Fruit fly (Drosophila melanogaster) S2 (cell line): ENCODE measurements around the gene CG15332.

Source experiments
- CG8478 ChIP-seq: fragments of >200 bp; optimal IDR thresholded peaks from 2 replicates; lab custom pipeline; 2018
- CTCF ChIP-seq, 2 experiments: fragments of >200 bp; optimal IDR thresholded peaks; 2 replicates each; lab custom pipeline; 2018

CG15332 gene

DNA sequence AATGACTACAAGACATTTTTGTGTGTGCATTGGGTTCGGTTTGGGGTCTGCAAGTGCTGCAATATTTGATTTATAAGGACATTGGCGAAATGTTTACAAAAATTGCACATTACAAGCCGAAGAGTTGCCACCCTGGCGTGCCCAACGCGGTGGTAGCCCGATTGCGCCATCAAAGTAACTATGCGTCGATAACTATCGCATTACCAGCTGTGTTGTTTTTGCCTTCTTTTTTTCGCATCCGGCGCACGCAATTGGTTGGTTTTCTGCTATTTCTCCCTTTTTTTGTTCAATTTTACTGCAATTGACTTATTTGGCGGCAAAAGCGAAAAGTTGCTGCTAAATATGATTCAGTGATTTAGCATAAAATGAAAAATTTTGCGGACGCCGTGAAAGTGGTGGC is 21.1 kb downstream of the CG15332 start, which contains the start of gene RpS14b:
Gene RpS14b (plus strand): TSS at position 220 of the 400 bp plus-strand sequence.
- TF ChIP-seq CTCF (optimal IDR thresholded peaks at IDR 0.05; lab: Kevin White, UChicago) (peak in 1 of 2 experiments; percentile 15), CG8478 (lab: Kevin White, UChicago) (no peak)

DNA sequence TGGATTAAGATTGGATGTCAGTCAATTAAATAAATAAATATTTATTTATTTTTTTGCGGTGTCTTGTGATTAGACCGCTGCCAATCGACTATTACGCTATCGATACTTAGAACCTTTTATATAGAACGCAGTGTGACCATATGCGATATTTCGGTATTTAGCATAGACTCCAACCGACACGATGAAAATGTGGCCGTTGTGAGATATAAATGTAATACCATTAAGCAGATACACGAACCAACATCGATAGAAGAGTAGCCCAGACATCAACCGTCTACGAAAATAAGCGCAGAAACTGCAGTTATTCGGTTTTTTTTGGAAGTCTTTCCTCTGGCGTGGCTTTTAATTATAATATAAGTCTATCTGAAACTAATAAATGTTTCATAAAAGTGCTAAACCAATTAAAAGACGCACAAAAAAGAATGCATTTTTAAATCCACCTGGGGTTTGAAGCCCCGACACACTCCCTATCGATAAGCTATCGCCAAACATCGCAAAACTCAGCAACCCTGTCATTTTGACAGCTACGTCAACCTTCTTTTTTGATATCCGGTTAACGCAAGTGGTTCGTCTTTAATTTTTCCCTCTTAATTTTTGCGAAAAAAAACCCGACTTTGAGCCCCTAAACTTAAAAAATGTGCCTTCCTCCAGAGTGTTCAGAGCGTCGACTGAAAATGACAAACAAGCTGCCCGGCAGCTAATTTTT is 22.4 kb downstream of the CG15332 start, which contains the start of the genes Dhdds and RpS14a:
Gene Dhdds (minus strand): TSS at position 142 of the 706 bp plus-strand sequence.
Gene RpS14a (plus strand): TSS at position 533 of the 706 bp plus-strand sequence.
- TF ChIP-seq CG8478 (lab: Kevin White, UChicago) (no peak), CTCF (optimal IDR thresholded peaks at IDR 0.05; lab: Kevin White, UChicago) (peak in 1 of 2 experiments; percentile 34)

DNA sequence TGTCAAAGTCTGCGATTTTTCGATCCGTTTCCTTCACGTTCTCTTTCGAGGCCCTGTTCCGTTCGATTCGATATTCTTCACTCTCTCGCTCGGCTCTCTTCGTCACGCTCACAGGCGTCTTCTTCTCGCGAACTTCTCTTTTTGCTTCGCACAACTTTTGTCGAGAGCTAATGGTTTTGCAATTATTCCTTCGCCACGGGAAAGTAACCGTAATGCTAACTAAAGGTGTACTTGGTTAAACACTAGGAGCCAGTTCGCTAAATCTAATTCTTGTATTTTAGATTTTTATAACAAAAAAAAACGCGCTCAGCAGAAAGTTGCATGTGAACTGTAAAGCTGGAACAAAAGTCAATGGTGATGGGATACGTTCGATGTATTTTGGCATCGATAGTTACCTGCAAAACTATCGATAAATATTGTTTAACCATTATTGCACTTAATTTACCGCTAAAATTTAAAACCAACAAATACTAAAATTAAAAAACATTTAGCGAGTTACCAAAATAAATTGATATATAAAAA is 24.7 kb downstream of the CG15332 start, which contains the start of gene mahe:
Gene mahe (minus strand): TSS at position 355 of the 522 bp plus-strand sequence.
- TF ChIP-seq CG8478 (lab: Kevin White, UChicago), result no peak
- TF ChIP-seq CTCF (optimal IDR thresholded peaks at IDR 0.05; lab: Kevin White, UChicago), result no peak

DNA sequence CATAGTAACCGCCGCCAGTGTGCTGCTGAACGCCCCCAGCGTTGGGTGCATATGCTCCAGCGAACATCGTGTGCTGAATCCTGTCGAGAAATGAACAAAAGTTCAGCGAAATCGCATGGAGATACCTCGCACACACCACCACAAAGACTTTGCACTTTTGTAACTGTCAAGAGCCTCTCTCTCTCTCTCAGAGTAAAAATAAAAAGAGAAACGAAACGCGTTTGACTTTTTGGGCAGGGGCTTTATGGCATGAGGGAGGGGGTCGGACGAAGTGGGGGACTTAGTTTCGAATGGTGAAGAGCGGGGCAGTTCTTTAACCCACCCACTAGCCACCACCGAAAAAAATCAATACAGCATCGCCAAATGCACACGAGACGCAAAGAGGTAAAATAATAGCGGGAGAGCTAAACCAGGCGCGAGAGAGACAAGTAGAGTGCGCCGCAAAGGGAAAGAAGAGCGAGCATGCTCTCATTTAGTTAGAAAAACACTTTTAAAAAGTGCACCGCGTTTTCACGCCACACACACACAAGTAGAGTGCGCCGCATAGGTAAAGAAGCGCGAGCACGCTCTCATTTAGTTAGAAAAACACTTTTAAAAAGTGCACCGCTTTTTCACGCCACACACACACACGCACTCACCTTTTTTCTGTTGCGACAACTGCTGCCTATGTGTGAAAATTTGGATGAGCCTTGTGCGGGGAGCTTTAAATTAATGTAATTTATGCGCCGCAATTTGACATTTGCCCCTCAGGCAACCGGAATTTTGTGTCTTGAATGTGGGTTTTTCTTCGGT is 25.4 kb downstream of the CG15332 start:
- TF ChIP-seq CG8478 (lab: Kevin White, UChicago), result no peak
- TF ChIP-seq CTCF (optimal IDR thresholded peaks at IDR 0.05; lab: Kevin White, UChicago), result no peak

DNA sequence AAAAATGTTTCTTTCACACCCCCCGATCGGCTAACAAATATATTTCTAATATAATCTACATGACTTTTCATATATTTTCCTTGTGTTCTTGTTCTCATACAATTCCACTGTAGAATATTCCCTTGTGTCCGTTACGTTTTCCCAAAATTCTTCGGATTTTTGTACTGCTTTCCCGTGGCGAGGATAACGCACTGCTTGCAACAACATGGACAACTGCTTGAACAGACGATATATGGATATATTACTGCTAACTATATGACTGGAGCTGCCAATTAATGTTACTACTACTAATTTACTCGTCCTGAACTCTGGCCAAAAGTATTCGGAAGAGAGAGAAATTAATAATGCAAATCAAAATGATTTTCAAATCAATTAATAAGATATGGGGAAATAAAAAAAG is 30.9 kb downstream of the CG15332 start:
- no peak for TF ChIP-seq CG8478 (lab: Kevin White, UChicago)
- no peak for TF ChIP-seq CTCF (optimal IDR thresholded peaks at IDR 0.05; lab: Kevin White, UChicago)

DNA sequence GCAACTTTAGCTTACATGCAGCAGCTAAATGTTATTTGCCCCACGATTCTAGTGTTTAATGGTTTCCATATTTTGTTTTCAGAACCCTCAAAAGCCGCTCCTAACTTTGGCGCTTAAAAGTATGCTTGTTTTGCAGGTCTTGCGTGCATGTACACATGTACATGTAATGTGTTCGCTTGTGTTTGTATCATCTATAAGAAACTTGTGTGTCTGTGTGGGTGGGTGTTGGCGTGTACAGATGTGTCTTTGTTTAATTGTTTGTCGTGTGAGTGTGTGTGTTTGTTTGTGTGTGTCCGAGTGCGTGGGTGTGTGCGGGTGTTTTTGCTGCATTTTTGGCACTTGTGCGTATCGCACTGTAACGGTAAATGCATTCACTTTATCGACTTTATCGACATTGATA is 32.7 kb downstream of the CG15332 start:
- TF ChIP-seq CTCF (optimal IDR thresholded peaks at IDR 0.05; lab: Kevin White, UChicago), result no peak
- no peak for TF ChIP-seq CG8478 (lab: Kevin White, UChicago)

DNA sequence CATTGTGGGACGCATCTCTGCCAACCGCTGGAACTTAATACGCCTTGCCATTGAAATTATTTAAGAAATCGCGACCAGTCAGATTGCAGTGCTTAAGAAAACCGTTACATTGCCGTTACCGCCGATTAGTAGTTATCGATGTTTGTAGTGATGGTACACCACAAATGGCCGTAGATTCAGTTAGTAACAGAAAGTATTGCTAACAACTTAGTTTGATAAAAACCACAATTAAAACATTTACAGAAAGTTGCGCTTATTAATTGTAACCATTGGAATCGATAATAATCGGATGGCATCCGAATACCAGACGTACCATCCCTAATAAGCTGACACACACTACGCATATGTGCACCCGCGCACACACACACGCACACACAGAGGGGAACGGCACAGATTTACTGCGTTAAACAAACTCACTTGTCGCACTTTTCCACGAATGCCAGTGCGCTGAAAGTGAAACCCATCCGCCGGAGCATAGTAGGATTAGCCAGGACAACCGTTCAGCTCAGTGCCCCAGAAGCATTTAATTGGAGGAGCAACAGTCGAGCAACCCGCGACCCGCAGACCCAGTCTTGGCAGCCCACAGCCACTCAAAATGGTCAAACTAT is 35.6 kb downstream of the CG15332 start, which contains the start of the genes hdm and Ykt6:
Gene hdm (minus strand): TSS at position 51 of the 608 bp plus-strand sequence.
Gene Ykt6 (plus strand): TSS at position 329 of the 608 bp plus-strand sequence.
- TF ChIP-seq CG8478 (lab: Kevin White, UChicago) (no peak), CTCF (optimal IDR thresholded peaks at IDR 0.05; lab: Kevin White, UChicago) (peak in 1 of 2 experiments; percentile 2)

DNA sequence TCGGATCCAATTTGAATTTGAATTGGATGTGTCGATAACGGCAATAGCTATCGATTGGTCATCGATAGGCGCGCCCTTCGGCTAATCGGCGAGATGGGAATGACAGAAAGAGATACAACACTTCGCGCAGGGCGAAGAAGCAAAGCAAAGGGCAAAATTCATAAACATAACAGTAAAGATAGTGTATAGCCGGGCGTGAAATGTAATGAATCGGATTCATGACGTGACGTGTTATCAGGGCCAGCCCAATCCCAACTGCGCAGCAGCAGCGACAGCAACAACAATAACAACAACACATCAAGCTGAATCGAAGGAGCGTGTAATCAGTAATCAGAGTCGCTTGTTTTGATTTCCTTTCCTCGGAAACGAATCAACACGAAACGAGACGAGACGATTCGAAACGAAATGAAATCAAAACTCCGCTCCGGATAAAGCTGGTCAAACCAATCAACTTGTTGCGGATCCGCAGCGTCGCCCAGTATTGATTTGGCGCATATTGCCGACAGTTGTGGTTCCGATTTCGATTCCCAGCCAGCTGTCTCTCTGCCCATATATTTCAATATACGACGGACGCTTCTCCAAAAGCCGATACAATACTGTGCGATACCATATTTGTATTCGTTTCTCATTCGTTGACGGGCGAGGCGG is 43.7 kb downstream of the CG15332 start, which contains the start of gene snz:
Gene snz (plus strand): TSS at position 107 of the 648 bp plus-strand sequence.
- no peak for TF ChIP-seq CG8478 (lab: Kevin White, UChicago)
- TF ChIP-seq CTCF (optimal IDR thresholded peaks at IDR 0.05; lab: Kevin White, UChicago), result no peak

DNA sequence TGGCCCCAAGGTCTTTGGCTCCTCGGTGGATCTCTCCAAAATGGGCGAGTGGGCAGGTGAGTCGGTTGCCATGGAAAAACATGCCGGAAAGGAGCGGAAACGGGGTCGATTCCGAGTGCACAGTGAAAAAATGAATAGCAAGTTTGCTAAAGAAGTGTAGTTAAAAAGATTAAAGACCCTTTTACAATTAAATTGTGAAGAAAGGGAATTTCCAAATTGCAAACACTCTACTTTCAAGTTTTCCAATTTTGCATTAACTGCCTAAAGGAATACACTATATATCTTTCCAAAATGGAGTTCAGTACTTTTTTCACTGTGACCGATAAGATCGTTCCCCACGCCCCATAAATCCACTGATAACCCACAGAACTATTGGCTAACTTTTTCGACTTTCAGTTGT is 46.3 kb downstream of the CG15332 start:
- TF ChIP-seq CTCF (optimal IDR thresholded peaks at IDR 0.05; lab: Kevin White, UChicago) (no peak), CG8478 (lab: Kevin White, UChicago) (no peak)

DNA sequence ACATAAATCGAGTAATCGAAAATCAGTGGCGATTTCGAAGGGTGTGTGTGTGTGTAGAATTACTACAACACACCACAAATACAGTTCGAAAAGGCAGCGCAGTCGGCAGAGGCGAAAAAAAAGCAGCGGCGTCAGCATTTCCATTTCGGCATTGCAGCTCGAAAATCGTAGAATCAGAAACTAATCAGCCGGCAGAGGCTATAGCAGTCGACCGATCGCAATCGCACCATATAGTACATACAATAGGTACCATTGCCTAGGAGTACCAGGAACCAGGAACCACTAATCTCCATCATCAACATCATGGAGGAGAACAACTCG is 46.8 kb downstream of the CG15332 start:
- TF ChIP-seq CTCF (optimal IDR thresholded peaks at IDR 0.05; lab: Kevin White, UChicago), result no peak
- no peak for TF ChIP-seq CG8478 (lab: Kevin White, UChicago)

DNA sequence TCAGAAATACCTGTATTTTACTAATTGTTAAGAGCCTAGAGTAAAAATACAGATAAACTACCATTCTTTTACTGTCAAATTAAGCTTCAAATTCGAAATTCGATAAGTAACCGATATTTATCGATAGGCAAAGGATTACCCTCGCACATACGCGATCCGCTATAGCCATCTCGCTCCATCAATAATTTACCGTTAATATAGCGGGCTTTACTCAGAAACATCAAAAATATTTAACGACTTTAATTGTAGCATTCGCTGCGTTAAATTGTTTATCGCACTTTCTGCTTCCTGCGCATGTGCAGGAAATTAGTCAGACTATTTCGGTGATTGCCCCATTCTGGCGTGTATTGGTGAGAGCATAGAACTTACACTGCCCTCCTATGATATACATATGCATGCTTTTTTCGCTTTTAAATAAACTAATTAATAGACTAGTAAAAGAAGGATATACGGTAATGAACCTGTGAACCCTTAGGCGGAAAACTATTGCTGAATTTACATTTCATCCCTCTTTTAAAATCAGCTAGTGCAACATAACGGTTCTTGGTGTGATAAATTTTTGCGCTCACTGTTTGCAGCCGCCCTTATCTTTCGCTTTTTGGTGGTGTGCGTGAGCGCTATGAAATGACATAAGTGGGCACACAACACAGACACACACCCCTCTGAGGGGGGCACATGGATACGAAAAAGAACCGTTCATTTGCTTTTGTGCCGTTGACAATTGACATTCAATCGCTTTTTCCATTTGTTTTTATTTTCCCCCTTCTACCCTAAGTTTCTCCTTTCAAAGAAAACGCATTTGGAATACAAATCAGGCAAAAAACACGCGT is 47.3 kb downstream of the CG15332 start, which contains the start of the genes dpr14 and spidey:
Gene dpr14 (minus strand): TSS at position 48 of the 830 bp plus-strand sequence.
Gene spidey (plus strand): TSS at position 693 of the 830 bp plus-strand sequence.
- no peak for TF ChIP-seq CTCF (optimal IDR thresholded peaks at IDR 0.05; lab: Kevin White, UChicago)
- TF ChIP-seq CG8478 (lab: Kevin White, UChicago), result no peak
